Worm (Caenorhabditis elegans) whole organism, late embryonic: ENCODE results near the gene pat-4.

Experiments used
- ceh-34 ChIP-seq: sonication (generic microtip); optimal IDR thresholded peaks from 2 replicates; lab custom pipeline; 2016; ENCODE audit warnings: mild to moderate bottlenecking, missing genetic modification characterization, missing compliant biosample characterization
- che-1 ChIP-seq: sonication (generic microtip); optimal IDR thresholded peaks from 2 replicates; lab custom pipeline; 2016; ENCODE audit warnings: mild to moderate bottlenecking, missing genetic modification characterization, missing compliant biosample characterization
- dmd-4 ChIP-seq: sonication (generic microtip); optimal IDR thresholded peaks from 2 replicates; lab custom pipeline; 2016; ENCODE audit warnings: borderline replicate concordance, missing genetic modification characterization, missing compliant biosample characterization
- elt-2 ChIP-seq: sonication (generic microtip); optimal IDR thresholded peaks from 2 replicates; lab custom pipeline; 2016; ENCODE audit warnings: missing genetic modification reagents, missing genetic modification characterization, missing compliant biosample characterization
- ets-4 ChIP-seq: sonication (generic microtip); optimal IDR thresholded peaks from 2 replicates; lab custom pipeline; 2016; ENCODE audit warnings: missing genetic modification characterization, missing compliant biosample characterization
- nhr-11 ChIP-seq: fragments of 150-350 bp; optimal IDR thresholded peaks from 2 replicates; lab custom pipeline; 2014; ENCODE audit warnings: missing biosample characterization, missing genetic modification characterization
- pag-3 ChIP-seq: sonication (generic microtip); optimal IDR thresholded peaks from 2 replicates; lab custom pipeline; 2016; ENCODE audit warnings: missing compliant biosample characterization, missing genetic modification characterization, borderline replicate concordance
- pha-4 ChIP-seq: fragments of 150-350 bp; optimal IDR thresholded peaks from 2 replicates; lab custom pipeline; 2018; ENCODE audit warnings: missing biosample characterization, missing genetic modification reagents, missing genetic modification characterization
- pros-1 ChIP-seq: fragments of 150-350 bp; optimal IDR thresholded peaks from 2 replicates; lab custom pipeline; 2014; ENCODE audit warnings: missing biosample characterization, missing genetic modification reagents, missing genetic modification characterization
- syd-9 ChIP-seq: sonication (generic microtip); optimal IDR thresholded peaks from 2 replicates; lab custom pipeline; 2016; ENCODE audit warnings: mild to moderate bottlenecking, missing genetic modification characterization, moderate library complexity, missing compliant biosample characterization
- ttx-3 ChIP-seq: sonication (generic microtip); optimal IDR thresholded peaks from 2 replicates; lab custom pipeline; 2016; ENCODE audit warnings: missing genetic modification reagents, missing genetic modification characterization, missing compliant biosample characterization
- unc-3 ChIP-seq, 2 experiments: fragments of 200-800 bp in 1 of 2; sonication (Bioruptor generic) in 1 of 2; sonication (generic microtip) in 1 of 2; conservative IDR thresholded peaks in 1 of 2; optimal IDR thresholded peaks in 1 of 2; 2 replicates each; pipeline versions ENCODE4 v1.3.6 to Lab custom; 2016 to 2022; ENCODE audit warnings: missing compliant biosample characterization in 2 of 2, missing genetic modification characterization in 2 of 2, missing genetic modification reagents in 1 of 2
- unc-86 ChIP-seq: sonication (generic microtip); optimal IDR thresholded peaks from 2 replicates; lab custom pipeline; 2016; ENCODE audit warnings: missing genetic modification characterization, missing compliant biosample characterization

DNA sequence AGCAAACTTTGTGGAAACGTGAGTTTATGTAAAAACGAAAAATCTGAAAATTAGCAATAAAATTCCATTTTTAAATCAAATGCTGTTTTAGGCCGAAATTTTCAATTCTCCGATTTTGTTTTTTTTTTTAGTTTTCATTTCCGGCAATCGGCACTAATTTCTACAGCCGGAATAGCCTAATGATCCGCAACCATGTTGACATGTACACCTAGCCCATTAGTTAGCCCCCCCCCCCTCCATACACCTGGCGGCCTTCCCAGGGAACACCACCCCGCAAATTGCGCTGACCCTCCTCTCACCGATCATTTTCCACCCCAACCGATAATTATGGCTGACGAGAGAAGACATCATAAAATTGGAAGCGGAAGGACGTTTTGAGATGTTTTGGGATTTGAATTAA, 55.1 kb downstream of the pat-4 start:
- TF ChIP-seq ets-4 (tag; lab: Kevin White, UChicago) (no peak), unc-86 (tag; lab: Kevin White, UChicago) (no peak), unc-3 (GFP tag; conservative IDR thresholded peaks at IDR 0.05; lab: Robert Waterston, UW) (no peak), unc-3 (tag; optimal IDR thresholded peaks at IDR 0.05; lab: Kevin White, UChicago) (no peak), ceh-34 (no peak), dmd-4 (tag; lab: Kevin White, UChicago) (no peak), pros-1 (tag; lab: Kevin White, UChicago) (no peak), ttx-3 (tag; lab: Kevin White, UChicago) (no peak), elt-2 (tag; lab: Kevin White, UChicago) (no peak), pha-4 (tag; lab: Kevin White, UChicago) (no peak), nhr-11 (tag; lab: Kevin White, UChicago) (no peak), che-1 (tag; lab: Kevin White, UChicago) (no peak), syd-9 (tag; lab: Kevin White, UChicago) (no peak), pag-3 (no peak)
